Worm (Caenorhabditis elegans) whole organism, mixed stage, embryonic: Measurements from ENCODE around the gene Y24D9A.7.

ENCODE experiments used
- ceh-39 ChIP-seq: fragments of 150-350 bp; optimal IDR thresholded peaks from 2 replicates; lab custom pipeline; 2014; ENCODE audit warnings: missing biosample characterization, missing genetic modification characterization
- ces-1 ChIP-seq: fragments of 150-350 bp; optimal IDR thresholded peaks from 2 replicates; lab custom pipeline; 2014; ENCODE audit warnings: missing biosample characterization, missing genetic modification reagents, missing genetic modification characterization
- cnd-1 ChIP-seq: fragments of 200-800 bp; sonication (Bioruptor generic); optimal IDR thresholded peaks from 2 replicates; lab custom pipeline; 2018; ENCODE audit warnings: mild to moderate bottlenecking, missing genetic modification characterization, missing compliant biosample characterization
- drap-1 ChIP-seq: fragments of 200-800 bp; sonication (Bioruptor generic); optimal IDR thresholded peaks from 3 replicates; lab custom pipeline; 2018; ENCODE audit warnings: mild to moderate bottlenecking, missing genetic modification characterization, missing compliant biosample characterization
- elt-1 ChIP-seq: sonication (generic microtip); optimal IDR thresholded peaks from 2 replicates; lab custom pipeline; 2017; ENCODE audit warnings: missing genetic modification characterization, mild to moderate bottlenecking, missing compliant biosample characterization, antibody characterized with exemption, moderate library complexity, borderline replicate concordance; ENCODE audit not compliant: insufficient read depth
- nhr-12 ChIP-seq: fragments of 150-350 bp; optimal IDR thresholded peaks from 2 replicates; lab custom pipeline; 2014; ENCODE audit warnings: missing biosample characterization, missing genetic modification characterization
- nhr-237 ChIP-seq: fragments of 150-350 bp; optimal IDR thresholded peaks from 2 replicates; lab custom pipeline; 2014; ENCODE audit warnings: missing biosample characterization, missing genetic modification characterization
- pha-4 ChIP-seq: fragments of 150-350 bp; optimal IDR thresholded peaks from 2 replicates; lab custom pipeline; 2018; ENCODE audit warnings: missing biosample characterization, missing genetic modification reagents, missing genetic modification characterization
- sem-2 ChIP-seq: fragments of 200-800 bp; sonication (Bioruptor generic); optimal IDR thresholded peaks from 2 replicates; lab custom pipeline; 2018; ENCODE audit warnings: mild to moderate bottlenecking, missing genetic modification characterization, missing compliant biosample characterization
- snpc-4 ChIP-seq: fragments of 150-350 bp; optimal IDR thresholded peaks from 2 replicates; lab custom pipeline; 2014; ENCODE audit warnings: missing biosample characterization, missing genetic modification characterization
- unc-62 ChIP-seq: fragments of 150-350 bp; optimal IDR thresholded peaks from 2 replicates; lab custom pipeline; 2014; ENCODE audit warnings: missing biosample characterization, missing genetic modification reagents, missing genetic modification characterization
- ztf-11 ChIP-seq: fragments of 150-350 bp; optimal IDR thresholded peaks from 2 replicates; lab custom pipeline; 2014; ENCODE audit warnings: missing biosample characterization, missing genetic modification characterization

DNA sequence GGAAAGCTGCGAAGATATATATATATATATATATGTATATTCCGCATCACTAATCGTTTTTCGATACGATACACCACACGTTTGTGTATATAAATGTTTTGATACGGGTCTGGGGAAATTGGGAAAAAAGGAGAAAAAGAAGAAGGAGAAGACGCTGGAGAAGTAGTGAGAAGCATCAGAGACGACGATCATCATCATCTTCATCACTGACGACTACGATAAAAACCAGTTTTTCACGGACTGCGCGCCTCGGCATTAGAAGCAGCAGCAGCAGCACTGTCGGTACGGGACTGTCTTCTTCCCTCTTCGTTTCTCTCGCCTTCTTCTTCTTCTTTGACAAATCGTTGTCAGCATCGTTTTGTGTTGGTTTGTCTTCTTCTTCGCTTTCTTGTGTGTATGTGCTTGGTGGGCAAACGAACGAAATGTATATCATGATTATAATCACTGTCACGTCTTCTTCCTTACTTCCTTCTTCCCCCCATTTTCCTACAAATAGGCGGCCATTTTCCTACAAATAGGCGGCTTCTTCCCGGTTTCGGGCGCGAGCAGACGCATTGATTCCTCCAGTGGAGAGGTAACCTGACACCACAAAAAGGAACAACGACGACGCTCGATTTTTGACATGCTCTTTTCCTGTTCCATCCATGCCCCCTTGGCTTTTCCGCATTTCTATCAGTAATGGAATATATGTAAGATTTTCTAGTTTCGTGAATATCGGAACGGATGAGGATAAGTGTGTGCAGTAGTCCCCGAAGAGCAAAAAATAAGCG, 8.7 kb downstream of the Y24D9A.7 start:
- TF ChIP-seq sem-2 (GFP tag; lab: Kevin White, UChicago) (no peak), cnd-1 (no peak), nhr-237 (tag; lab: Kevin White, UChicago) (no peak), drap-1 (GFP tag; lab: Kevin White, UChicago) (no peak), nhr-12 (no peak), unc-62 (GFP tag; lab: Kevin White, UChicago) (no peak), ces-1 (GFP tag; lab: Kevin White, UChicago) (no peak), ztf-11 (no peak), ceh-39 (no peak), pha-4 (tag; lab: Kevin White, UChicago) (no peak), snpc-4 (tag; lab: Kevin White, UChicago) (no peak), elt-1 (tag; lab: Kevin White, UChicago) (no peak)
